Fruit fly (Drosophila melanogaster) whole organism, embryonic: ENCODE measurements around the gene CLS.

Experiments used
- Antp ChIP-seq: fragments of 200-800 bp; sonication (Bioruptor generic); optimal IDR thresholded peaks from 3 replicates; lab custom pipeline; 2016; ENCODE audit warnings: missing biosample characterization, missing genetic modification characterization
- B-H2 ChIP-seq: fragments of 200-800 bp; sonication (Bioruptor generic); optimal IDR thresholded peaks from 2 replicates; lab custom pipeline; 2018; ENCODE audit warnings: missing biosample characterization, mild to moderate bottlenecking, missing genetic modification characterization
- Bdp1 ChIP-seq: fragments of 200-800 bp; sonication (Bioruptor generic); optimal IDR thresholded peaks from 3 replicates; lab custom pipeline; 2016; ENCODE audit warnings: missing biosample characterization, missing genetic modification characterization
- Blimp-1 ChIP-seq: fragments of 200-800 bp; sonication (Bioruptor generic); optimal IDR thresholded peaks from 3 replicates; lab custom pipeline; 2018; ENCODE audit warnings: missing biosample characterization, missing genetic modification characterization, mild to moderate bottlenecking, moderate library complexity, missing genetic modification reagents
- BtbVII ChIP-seq: fragments of 200-800 bp; sonication (Bioruptor generic); optimal IDR thresholded peaks from 3 replicates; lab custom pipeline; 2017; ENCODE audit warnings: missing biosample characterization, mild to moderate bottlenecking, missing genetic modification characterization
- CG12391 ChIP-seq: fragments of 200-800 bp; sonication (Bioruptor generic); optimal IDR thresholded peaks from 3 replicates; lab custom pipeline; 2018; ENCODE audit warnings: missing biosample characterization, mild to moderate bottlenecking, missing genetic modification characterization, moderate library complexity
- CG13287 ChIP-seq: fragments of 200-800 bp; sonication (Bioruptor generic); IDR thresholded peaks from 2 replicates; pipeline ENCODE4 v1.3.6; 2022; ENCODE audit warnings: missing biosample characterization, missing genetic modification characterization; ENCODE audit not compliant: partially characterized antibody
- CG14014 ChIP-seq: fragments of 200-800 bp; sonication (Bioruptor generic); IDR thresholded peaks from 2 replicates; pipeline ENCODE4 v1.3.6; 2022; ENCODE audit warnings: missing biosample characterization, missing genetic modification characterization
- CG15269 ChIP-seq: fragments of 200-800 bp; sonication (Bioruptor generic); optimal IDR thresholded peaks from 2 replicates; lab custom pipeline; 2018; ENCODE audit warnings: missing biosample characterization, mild to moderate bottlenecking, missing genetic modification characterization, moderate library complexity
- CG15514 ChIP-seq: fragments of 200-800 bp; sonication (Bioruptor generic); optimal IDR thresholded peaks from 3 replicates; lab custom pipeline; 2017; ENCODE audit warnings: missing biosample characterization, missing genetic modification characterization, mild to moderate bottlenecking, moderate library complexity, missing genetic modification reagents
- CG16779 ChIP-seq: fragments of 200-800 bp; sonication (Bioruptor generic); IDR thresholded peaks from 2 replicates; pipeline ENCODE4 v1.3.6; 2022; ENCODE audit warnings: missing biosample characterization, missing genetic modification characterization
- CG17568 ChIP-seq: fragments of 200-800 bp; sonication (Bioruptor generic); optimal IDR thresholded peaks from 2 replicates; lab custom pipeline; 2018; ENCODE audit warnings: missing biosample characterization, mild to moderate bottlenecking, missing genetic modification characterization, moderate library complexity
- CG18011 ChIP-seq: fragments of 200-800 bp; sonication (Bioruptor generic); optimal IDR thresholded peaks from 2 replicates; lab custom pipeline; 2017; ENCODE audit warnings: missing biosample characterization, missing genetic modification characterization, mild to moderate bottlenecking, moderate library complexity, missing genotype
- CG18262 ChIP-seq: fragments of 200-800 bp; optimal IDR thresholded peaks from 3 replicates; lab custom pipeline; 2019; ENCODE audit warnings: missing biosample characterization, mild to moderate bottlenecking, missing genetic modification characterization, moderate library complexity
- CG1832 ChIP-seq: fragments of 200-800 bp; sonication (Bioruptor generic); optimal IDR thresholded peaks from 2 replicates; lab custom pipeline; 2017; ENCODE audit warnings: missing biosample characterization, mild to moderate bottlenecking, missing genetic modification characterization, inconsistent platforms
- CG2129 ChIP-seq: fragments of 200-800 bp; sonication (Bioruptor generic); IDR thresholded peaks from 2 replicates; pipeline ENCODE4 v1.3.6; 2022; ENCODE audit warnings: missing biosample characterization, missing genetic modification characterization; ENCODE audit not compliant: partially characterized antibody
- CG34224 ChIP-seq: fragments of 200-800 bp; sonication (Bioruptor generic); IDR thresholded peaks from 3 replicates; pipeline ENCODE4 v1.3.6; 2022; ENCODE audit warnings: missing biosample characterization, missing genetic modification characterization; ENCODE audit not compliant: partially characterized antibody
- CG6175 ChIP-seq: fragments of 200-800 bp; sonication (Bioruptor generic); IDR thresholded peaks from 3 replicates; pipeline ENCODE4 v1.3.6; 2022; ENCODE audit warnings: missing biosample characterization, missing genetic modification characterization
- CG9437 ChIP-seq: fragments of 200-800 bp; sonication (Bioruptor generic); optimal IDR thresholded peaks from 2 replicates; lab custom pipeline; 2018; ENCODE audit warnings: missing biosample characterization, mild to moderate bottlenecking, missing genetic modification characterization
- CG9932 ChIP-seq: fragments of 200-800 bp; sonication (Bioruptor generic); IDR thresholded peaks from 2 replicates; pipeline ENCODE4 v1.3.6; 2022; ENCODE audit warnings: missing biosample characterization, missing genetic modification characterization
- Dfd ChIP-seq, 2 experiments: fragments of >200 bp; optimal IDR thresholded peaks; 2 replicates each; lab custom pipeline; 2017; ENCODE audit warnings: missing biosample characterization in 2 of 2, missing genetic modification characterization in 2 of 2
- Doc3 ChIP-seq: fragments of 200-800 bp; sonication (Bioruptor generic); IDR thresholded peaks from 3 replicates; pipeline ENCODE4 v1.3.6; 2022; ENCODE audit warnings: missing biosample characterization, missing genetic modification characterization; ENCODE audit not compliant: partially characterized antibody
- HLH3B ChIP-seq: fragments of 200-800 bp; sonication (Bioruptor generic); IDR thresholded peaks from 2 replicates; pipeline ENCODE4 v1.3.6; 2022; ENCODE audit warnings: missing biosample characterization, missing genetic modification characterization
- HmgZ ChIP-seq: fragments of 200-800 bp; sonication (Bioruptor generic); optimal IDR thresholded peaks from 2 replicates; lab custom pipeline; 2018; ENCODE audit warnings: missing biosample characterization, mild to moderate bottlenecking, missing genetic modification characterization
- Hr51 ChIP-seq, 2 experiments: fragments of 200-800 bp; sonication (Bioruptor generic); optimal IDR thresholded peaks; 2 replicates in 1 of 2; 3 replicates in 1 of 2; lab custom pipeline; 2016 to 2018; ENCODE audit warnings: missing biosample characterization in 2 of 2, missing genetic modification characterization in 2 of 2, mild to moderate bottlenecking in 1 of 2, moderate library complexity in 1 of 2
- MBD-R2 ChIP-seq: fragments of 200-800 bp; sonication (Bioruptor generic); IDR thresholded peaks from 2 replicates; pipeline ENCODE4 v1.3.6; 2022; ENCODE audit warnings: missing biosample characterization, missing genetic modification characterization
- Mad ChIP-seq: fragments of 200-800 bp; sonication (Bioruptor generic); optimal IDR thresholded peaks from 2 replicates; lab custom pipeline; 2016; ENCODE audit warnings: missing biosample characterization, missing genetic modification characterization
- Med ChIP-seq: fragments of 200-800 bp; sonication (Bioruptor generic); peaks from one replicate; lab custom pipeline; 2016; ENCODE audit warnings: missing biosample characterization, missing genetic modification characterization, mild to moderate bottlenecking, inconsistent platforms, moderate library complexity
- TFAM ChIP-seq: fragments of 200-800 bp; sonication (Bioruptor generic); optimal IDR thresholded peaks from 2 replicates; lab custom pipeline; 2017; ENCODE audit warnings: missing biosample characterization, missing genetic modification characterization, inconsistent platforms
- Vsx1 ChIP-seq: fragments of 200-800 bp; sonication (Bioruptor generic); optimal IDR thresholded peaks from 2 replicates; lab custom pipeline; 2017; ENCODE audit warnings: missing biosample characterization, mild to moderate bottlenecking, missing genetic modification characterization, missing genetic modification reagents
- Xbp1 ChIP-seq: fragments of 200-800 bp; sonication (Bioruptor generic); optimal IDR thresholded peaks from 3 replicates; lab custom pipeline; 2016; ENCODE audit warnings: missing biosample characterization, mild to moderate bottlenecking, missing genetic modification characterization
- Xrp1 ChIP-seq: fragments of 200-800 bp; sonication (Bioruptor generic); IDR thresholded peaks from 2 replicates; pipeline ENCODE4 v1.3.6; 2022; ENCODE audit warnings: missing biosample characterization, missing genetic modification characterization
- aop ChIP-seq: fragments of 200-800 bp; sonication (Bioruptor generic); IDR thresholded peaks from 2 replicates; pipeline ENCODE4 v1.3.6; 2022; ENCODE audit warnings: missing biosample characterization, missing genetic modification characterization
- caup ChIP-seq: fragments of 200-800 bp; sonication (Bioruptor generic); optimal IDR thresholded peaks from 3 replicates; lab custom pipeline; 2017; ENCODE audit warnings: missing biosample characterization, mild to moderate bottlenecking, missing genetic modification characterization, moderate library complexity; ENCODE audit not compliant: severe bottlenecking
- cwo ChIP-seq: fragments of 200-800 bp; sonication (Bioruptor generic); optimal IDR thresholded peaks from 3 replicates; lab custom pipeline; 2017; ENCODE audit warnings: missing biosample characterization, missing genetic modification characterization, mild to moderate bottlenecking, moderate library complexity, missing genetic modification reagents
- kay ChIP-seq: fragments of 200-800 bp; sonication (Bioruptor generic); optimal IDR thresholded peaks from 2 replicates; lab custom pipeline; 2016; ENCODE audit warnings: missing biosample characterization, missing genetic modification characterization
- lov ChIP-seq, 2 experiments: fragments of 200-800 bp in 1 of 2; fragments of >200 bp in 1 of 2; sonication (Bioruptor generic) in 1 of 2; IDR thresholded peaks in 1 of 2; optimal IDR thresholded peaks in 1 of 2; 2 replicates in 1 of 2; 3 replicates in 1 of 2; pipeline versions ENCODE4 v1.3.6 to Lab custom; 2017 to 2022; ENCODE audit warnings: missing biosample characterization in 1 of 2, missing genetic modification characterization in 1 of 2
- pb ChIP-seq: fragments of 200-800 bp; sonication (Bioruptor generic); optimal IDR thresholded peaks from 3 replicates; lab custom pipeline; 2016; ENCODE audit warnings: missing biosample characterization, missing genetic modification characterization
- psq ChIP-seq: fragments of 200-800 bp; sonication (Bioruptor generic); optimal IDR thresholded peaks from 2 replicates; lab custom pipeline; 2017; ENCODE audit warnings: missing biosample characterization, missing genetic modification characterization
- row ChIP-seq: fragments of 200-800 bp; sonication (Bioruptor generic); IDR thresholded peaks from 3 replicates; pipeline ENCODE4 v1.3.6; 2022; ENCODE audit warnings: missing biosample characterization, missing genetic modification characterization
- run ChIP-seq: fragments of 200-800 bp; sonication (Bioruptor generic); optimal IDR thresholded peaks from 3 replicates; lab custom pipeline; 2018; ENCODE audit warnings: missing biosample characterization, mild to moderate bottlenecking, missing genetic modification characterization
- salm ChIP-seq: fragments of 200-800 bp; sonication (Bioruptor generic); optimal IDR thresholded peaks from 2 replicates; lab custom pipeline; 2018; ENCODE audit warnings: missing biosample characterization, mild to moderate bottlenecking, missing genetic modification characterization
- sens ChIP-seq: fragments of 200-800 bp; sonication (Bioruptor generic); peaks from one replicate; lab custom pipeline; 2016; ENCODE audit warnings: missing biosample characterization, missing genetic modification characterization
- seq ChIP-seq: fragments of 200-800 bp; sonication (Bioruptor generic); IDR thresholded peaks from 2 replicates; pipeline ENCODE4 v1.3.6; 2022; ENCODE audit warnings: missing biosample characterization, missing genetic modification characterization
- sr ChIP-seq: fragments of 200-800 bp; sonication (Bioruptor generic); IDR thresholded peaks from 3 replicates; pipeline ENCODE4 v1.3.6; 2022; ENCODE audit warnings: missing biosample characterization, missing genetic modification characterization
- tll ChIP-seq, 2 experiments: fragments of 200-800 bp in 1 of 2; fragments of >200 bp in 1 of 2; sonication (Bioruptor generic) in 1 of 2; optimal IDR thresholded peaks; 2 replicates each; lab custom pipeline; 2017 to 2019; ENCODE audit warnings: missing biosample characterization in 2 of 2, missing genetic modification characterization in 2 of 2, mild to moderate bottlenecking in 1 of 2, moderate library complexity in 1 of 2
- z ChIP-seq: fragments of 200-800 bp; sonication (Bioruptor generic); IDR thresholded peaks from 3 replicates; pipeline ENCODE4 v1.3.6; 2022; ENCODE audit warnings: missing biosample characterization, missing genetic modification characterization

Gene CLS

DNA sequence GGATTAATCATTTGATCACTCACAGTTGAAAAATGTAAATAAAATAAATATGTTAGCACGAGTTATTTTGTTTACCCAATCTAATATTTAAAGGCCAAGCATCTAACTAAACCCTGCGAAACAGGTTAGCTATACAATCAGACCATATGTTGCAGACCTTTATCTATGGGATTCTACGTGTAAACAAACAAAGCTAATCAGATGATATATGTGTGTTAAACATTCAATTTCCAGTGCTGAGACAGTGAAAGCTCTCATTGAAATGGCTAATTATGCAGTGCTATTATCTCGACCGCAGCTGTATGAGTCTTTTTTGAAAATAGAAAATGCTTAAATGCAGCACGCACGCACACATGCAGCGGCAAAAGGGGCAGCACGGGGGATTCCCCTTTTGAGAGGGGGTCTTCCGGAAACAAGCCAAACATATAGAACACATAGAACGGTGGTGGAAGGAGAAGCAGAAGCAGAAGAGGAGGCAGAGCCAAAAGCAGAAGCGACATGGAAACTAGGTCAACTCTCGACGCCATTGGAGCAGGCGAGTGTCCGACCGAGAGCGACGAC lies 27.2 kb downstream of the CLS start (continued):
- TF ChIP-seq cwo (GFP tag; lab: Kevin White, UChicago) (no peak), row (no peak), lov (optimal IDR thresholded peaks at IDR 0.05; lab: Kevin White, UChicago) (no peak), lov (GFP tag; IDR thresholded peaks at IDR 0.05; lab: Robert Waterston, UW) (no peak), Antp (GFP tag; lab: Kevin White, UChicago) (no peak), sr (no peak), CG2129 (GFP tag; lab: Robert Waterston, UW) (no peak), Vsx1 (GFP tag; lab: Kevin White, UChicago) (peak; percentile 56), Doc3 (GFP tag; lab: Robert Waterston, UW) (no peak), CG6175 (GFP tag; lab: Robert Waterston, UW) (no peak), z (GFP tag; lab: Robert Waterston, UW) (peak; percentile 86), Hr51 (GFP tag; optimal IDR thresholded peaks at IDR 0.05; lab: Kevin White, UChicago) (no peak), tll (GFP tag; optimal IDR thresholded peaks at IDR 0.05; lab: Kevin White, UChicago) (no peak), CG15514 (GFP tag; lab: Kevin White, UChicago) (no peak), CG12391 (tag; lab: Kevin White, UChicago) (peak; percentile 23), HLH3B (no peak), Blimp-1 (peak; percentile 25), run (no peak), aop (GFP tag; lab: Robert Waterston, UW) (peak; percentile 75), sens (GFP tag; lab: Kevin White, UChicago) (peak; percentile 71), salm (no peak), Mad (GFP tag; lab: Kevin White, UChicago) (no peak), TFAM (GFP tag; lab: Kevin White, UChicago) (no peak), HmgZ (tag; lab: Kevin White, UChicago) (no peak)
- TF ChIP-seq, all 482 proteins: peak for 25

dm6 chr3R:25652066-25652720 lies 35.0 kb downstream of the CLS start:
- peak; percentile 18 for TF ChIP-seq CG15269
- no peak for TF ChIP-seq CG17568 (GFP tag; lab: Kevin White, UChicago)
- TF ChIP-seq CG14014 (GFP tag; lab: Robert Waterston, UW): peak; percentile 34; the same call in 1 of the 2 replicates
- peak; percentile 17 for TF ChIP-seq CG15514 (GFP tag; lab: Kevin White, UChicago)
- no peak for TF ChIP-seq CG9932 (GFP tag; lab: Robert Waterston, UW)
- TF ChIP-seq CG13287 (GFP tag; lab: Robert Waterston, UW): peak; percentile 49; the same call in 1 of the 2 replicates
- TF ChIP-seq B-H2: peak; percentile 56
- TF ChIP-seq Dfd (GFP tag; optimal IDR thresholded peaks at IDR 0.05; lab: Kevin White, UChicago): no peak
- TF ChIP-seq psq (GFP tag; lab: Kevin White, UChicago): no peak
- no peak for TF ChIP-seq Bdp1
- TF ChIP-seq CG34224 (GFP tag; lab: Robert Waterston, UW): peak; percentile 20; the same call in 1 of the 3 replicates
- peak; percentile 77 for TF ChIP-seq CG9437 (GFP tag; lab: Kevin White, UChicago)
- TF ChIP-seq Xrp1 (GFP tag; lab: Robert Waterston, UW): no peak
- peak; percentile 69 for TF ChIP-seq MBD-R2
- TF ChIP-seq HmgZ (tag; lab: Kevin White, UChicago): peak; percentile 68
- peak; percentile 81 for TF ChIP-seq Med
- TF ChIP-seq CG18011 (GFP tag; lab: Kevin White, UChicago): peak; percentile 97
- TF ChIP-seq pb: peak; percentile 5
- TF ChIP-seq CG16779 (GFP tag; lab: Robert Waterston, UW): no peak
- no peak for TF ChIP-seq Xbp1
- peak; percentile 22 for TF ChIP-seq BtbVII
- no peak for TF ChIP-seq caup
- no peak for TF ChIP-seq CG18262 (tag; lab: Kevin White, UChicago)
- no peak for TF ChIP-seq seq
- no peak for TF ChIP-seq CG1832 (GFP tag; lab: Kevin White, UChicago)
- TF ChIP-seq kay: no peak
